Fruit fly (Drosophila melanogaster) whole organism, adult: ENCODE results near the gene Frl.

Experiments used
- CG11617 ChIP-seq: fragments of 200-800 bp; sonication (Bioruptor generic); optimal IDR thresholded peaks from 2 replicates; lab custom pipeline; 2017; ENCODE audit warnings: mild to moderate bottlenecking, missing biosample characterization, missing genetic modification reagents, missing genetic modification characterization
- CG14711 ChIP-seq: fragments of 200-800 bp; sonication (Bioruptor generic); optimal IDR thresholded peaks from 2 replicates; lab custom pipeline; 2018; ENCODE audit warnings: missing biosample characterization, mild to moderate bottlenecking, missing genetic modification characterization, moderate library complexity
- CG33017 ChIP-seq: fragments of 200-800 bp; sonication (Bioruptor generic); optimal IDR thresholded peaks from 2 replicates; lab custom pipeline; 2018; ENCODE audit warnings: missing biosample characterization, mild to moderate bottlenecking, missing genetic modification characterization, moderate library complexity
- CG5204 ChIP-seq: fragments of 200-800 bp; sonication (Bioruptor generic); optimal IDR thresholded peaks from 2 replicates; lab custom pipeline; 2016; ENCODE audit warnings: missing biosample characterization, missing genetic modification characterization
- CG7045 ChIP-seq: fragments of 200-800 bp; sonication (Bioruptor generic); optimal IDR thresholded peaks from 2 replicates; lab custom pipeline; 2017; ENCODE audit warnings: missing biosample characterization, mild to moderate bottlenecking, missing genetic modification characterization
- Crg-1 ChIP-seq: fragments of 200-800 bp; sonication (Bioruptor generic); optimal IDR thresholded peaks from 2 replicates; lab custom pipeline; 2016; ENCODE audit warnings: missing biosample characterization, missing genetic modification characterization
- Mnt ChIP-seq: fragments of 200-800 bp; sonication (Bioruptor generic); optimal IDR thresholded peaks from 2 replicates; lab custom pipeline; 2016; ENCODE audit warnings: missing biosample characterization, mild to moderate bottlenecking, missing genetic modification characterization
- bab1 ChIP-seq: fragments of 200-800 bp; sonication (Bioruptor generic); optimal IDR thresholded peaks from 3 replicates; lab custom pipeline; 2019; ENCODE audit warnings: missing biosample characterization, mild to moderate bottlenecking, missing genetic modification characterization, moderate library complexity
- kay ChIP-seq: fragments of 200-800 bp; sonication (Bioruptor generic); peaks from one replicate; lab custom pipeline; 2016; ENCODE audit warnings: missing biosample characterization, missing genetic modification characterization, borderline replicate concordance
- ovo ChIP-seq: fragments of 200-800 bp; sonication (Bioruptor generic); optimal IDR thresholded peaks from 2 replicates; lab custom pipeline; 2016; ENCODE audit warnings: missing biosample characterization, missing genetic modification characterization
- tj ChIP-seq: fragments of 200-800 bp; sonication (Bioruptor generic); optimal IDR thresholded peaks from 3 replicates; lab custom pipeline; 2017; ENCODE audit warnings: missing biosample characterization, mild to moderate bottlenecking, missing genetic modification characterization, moderate library complexity
- toe ChIP-seq: fragments of 200-800 bp; sonication (Bioruptor generic); optimal IDR thresholded peaks from 2 replicates; lab custom pipeline; 2016; ENCODE audit warnings: missing biosample characterization, missing genetic modification characterization

DNA sequence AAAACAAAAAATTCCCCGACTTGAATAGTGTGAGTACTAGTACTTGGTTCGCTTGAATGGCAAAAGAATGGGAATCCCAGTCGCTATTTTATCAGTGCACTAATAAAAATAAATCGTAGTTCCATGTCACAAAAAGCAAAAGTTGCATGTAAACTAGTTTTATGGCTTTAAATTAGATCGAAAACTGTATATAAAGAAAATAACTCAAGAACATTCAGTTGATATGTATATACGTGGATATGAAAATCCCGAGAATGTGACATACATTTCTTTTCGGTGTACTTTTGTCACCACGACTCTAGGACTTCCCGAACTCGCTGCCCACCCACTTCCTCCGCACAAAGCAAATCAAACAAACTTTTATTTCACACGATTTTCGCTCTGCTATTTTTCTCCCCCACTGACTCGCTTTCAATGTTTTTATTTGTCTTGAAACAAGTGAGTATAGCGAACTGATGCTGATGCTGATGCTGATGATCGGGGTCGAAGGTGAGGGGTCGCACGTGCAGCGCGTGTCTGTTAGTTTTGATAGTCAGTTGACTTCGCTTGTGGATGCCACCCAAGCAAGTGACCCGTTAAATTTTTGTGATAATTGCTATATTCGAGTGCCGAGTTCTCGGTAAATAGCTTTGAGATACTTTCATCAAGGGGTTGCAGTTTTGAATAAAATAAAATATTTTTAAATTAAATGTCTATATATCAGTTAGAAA, 48.6 kb downstream of the Frl start:
- TF ChIP-seq bab1 (GFP tag; lab: Kevin White, UChicago) (no peak), Mnt (GFP tag; lab: Kevin White, UChicago) (no peak), Crg-1 (no peak), CG14711 (no peak), kay (GFP tag; lab: Kevin White, UChicago) (no peak), toe (GFP tag; lab: Kevin White, UChicago) (no peak), tj (GFP tag; lab: Kevin White, UChicago) (no peak), ovo (no peak), CG11617 (GFP tag; lab: Kevin White, UChicago) (no peak), CG33017 (tag; lab: Kevin White, UChicago) (no peak), CG7045 (GFP tag; lab: Kevin White, UChicago) (no peak), CG5204 (GFP tag; lab: Kevin White, UChicago) (no peak)
